Fruit fly (Drosophila melanogaster) whole organism, prepupa: ENCODE results near the gene bip1.
A peak's percentile ranks its signal among the peaks of the same experiment; 100 is the strongest.

Experiments used
- CG10669 ChIP-seq: fragments of 200-800 bp; sonication (Bioruptor generic); optimal IDR thresholded peaks from 3 replicates; lab custom pipeline; 2018; ENCODE audit warnings: missing biosample characterization, mild to moderate bottlenecking, missing genetic modification characterization, moderate library complexity
- CG11294 ChIP-seq: fragments of 200-800 bp; sonication (Bioruptor generic); IDR thresholded peaks from 2 replicates; pipeline ENCODE4 v1.3.6; 2022; ENCODE audit warnings: missing biosample characterization, missing genetic modification characterization
- CG11902 ChIP-seq: fragments of 200-800 bp; sonication (Bioruptor generic); optimal IDR thresholded peaks from 3 replicates; lab custom pipeline; 2016; ENCODE audit warnings: missing biosample characterization, missing genetic modification characterization
- CG15336 ChIP-seq: fragments of 200-800 bp; sonication (Bioruptor generic); IDR thresholded peaks from 2 replicates; pipeline ENCODE4 v1.3.6; 2022; ENCODE audit warnings: missing biosample characterization, missing genetic modification characterization
- CG1621 ChIP-seq: fragments of 200-800 bp; sonication (Bioruptor generic); optimal IDR thresholded peaks from 3 replicates; lab custom pipeline; 2018; ENCODE audit warnings: missing biosample characterization, mild to moderate bottlenecking, missing genetic modification characterization
- CG16779 ChIP-seq: fragments of 200-800 bp; sonication (Bioruptor generic); optimal IDR thresholded peaks from 3 replicates; lab custom pipeline; 2017; ENCODE audit warnings: missing biosample characterization, mild to moderate bottlenecking, missing genetic modification characterization
- CG3032 ChIP-seq: fragments of 200-800 bp; optimal IDR thresholded peaks from 2 replicates; lab custom pipeline; 2019; ENCODE audit warnings: missing biosample characterization, mild to moderate bottlenecking, missing genetic modification characterization, moderate library complexity
- CG31627 ChIP-seq: fragments of 200-800 bp; sonication (Bioruptor generic); optimal IDR thresholded peaks from 3 replicates; lab custom pipeline; 2016; ENCODE audit warnings: missing biosample characterization, missing genetic modification characterization
- CG34406 ChIP-seq: fragments of 200-800 bp; sonication (Bioruptor generic); optimal IDR thresholded peaks from 3 replicates; lab custom pipeline; 2016; ENCODE audit warnings: missing biosample characterization, missing genetic modification characterization
- CG3919 ChIP-seq: fragments of 200-800 bp; sonication (Bioruptor generic); optimal IDR thresholded peaks from 3 replicates; lab custom pipeline; 2016; ENCODE audit warnings: missing biosample characterization, missing genetic modification characterization
- CG4318 ChIP-seq: fragments of 200-800 bp; sonication (Bioruptor generic); optimal IDR thresholded peaks from 3 replicates; lab custom pipeline; 2017; ENCODE audit warnings: missing biosample characterization, mild to moderate bottlenecking, missing genetic modification characterization
- CG6163 ChIP-seq: fragments of 200-800 bp; sonication (Bioruptor generic); IDR thresholded peaks from 3 replicates; pipeline ENCODE4 v1.3.6; 2022; ENCODE audit warnings: missing biosample characterization, missing genetic modification characterization
- CG6276 ChIP-seq: fragments of 200-800 bp; sonication (Bioruptor generic); optimal IDR thresholded peaks from 2 replicates; lab custom pipeline; 2017; ENCODE audit warnings: missing biosample characterization, mild to moderate bottlenecking, missing genetic modification characterization
- CG6792 ChIP-seq: fragments of 200-800 bp; sonication (Bioruptor generic); optimal IDR thresholded peaks from 3 replicates; lab custom pipeline; 2016; ENCODE audit warnings: missing biosample characterization, missing genetic modification characterization
- CG6854 ChIP-seq: fragments of 200-800 bp; sonication (Bioruptor generic); optimal IDR thresholded peaks from 2 replicates; lab custom pipeline; 2017; ENCODE audit warnings: missing biosample characterization, mild to moderate bottlenecking, missing genetic modification characterization
- CG8119 ChIP-seq: fragments of 200-800 bp; sonication (Bioruptor generic); IDR thresholded peaks from 3 replicates; pipeline ENCODE4 v1.3.6; 2022; ENCODE audit warnings: missing biosample characterization, missing genetic modification characterization
- CG8319 ChIP-seq: fragments of 200-800 bp; sonication (Bioruptor generic); optimal IDR thresholded peaks from 3 replicates; lab custom pipeline; 2016; ENCODE audit warnings: missing biosample characterization, missing genetic modification characterization
- CG8632 ChIP-seq: fragments of 200-800 bp; sonication (Bioruptor generic); optimal IDR thresholded peaks from 3 replicates; lab custom pipeline; 2016; ENCODE audit warnings: missing biosample characterization, missing genetic modification characterization
- Eip78C ChIP-seq: fragments of 200-800 bp; sonication (Bioruptor generic); peaks from one replicate; lab custom pipeline; 2016; ENCODE audit warnings: missing biosample characterization, missing genetic modification characterization
- Ets96B ChIP-seq: fragments of 200-800 bp; optimal IDR thresholded peaks from 2 replicates; lab custom pipeline; 2019; ENCODE audit warnings: missing biosample characterization, mild to moderate bottlenecking, missing genetic modification characterization, moderate library complexity
- Gug ChIP-seq: fragments of 200-800 bp; sonication (Bioruptor generic); IDR thresholded peaks from 2 replicates; pipeline ENCODE4 v1.3.6; 2022; ENCODE audit warnings: missing biosample characterization, missing genetic modification characterization
- Hr38 ChIP-seq: sonication (Bioruptor generic); optimal IDR thresholded peaks from 2 replicates; lab custom pipeline; 2016; ENCODE audit warnings: missing biosample characterization, missing genetic modification characterization
- Hr39 ChIP-seq: fragments of 200-800 bp; sonication (Bioruptor generic); optimal IDR thresholded peaks from 2 replicates; lab custom pipeline; 2016; ENCODE audit warnings: missing biosample characterization, missing genetic modification characterization
- Hr4 ChIP-seq: fragments of 200-800 bp; sonication (Bioruptor generic); optimal IDR thresholded peaks from 3 replicates; lab custom pipeline; 2016; ENCODE audit warnings: missing biosample characterization, missing genetic modification characterization
- Lpt ChIP-seq: fragments of 200-800 bp; sonication (Bioruptor generic); optimal IDR thresholded peaks from 3 replicates; lab custom pipeline; 2016; ENCODE audit warnings: missing biosample characterization, missing genetic modification characterization
- Met ChIP-seq: fragments of 200-800 bp; sonication (Bioruptor generic); optimal IDR thresholded peaks from 3 replicates; lab custom pipeline; 2016; ENCODE audit warnings: missing biosample characterization, missing genetic modification characterization
- OdsH ChIP-seq: fragments of 200-800 bp; sonication (Bioruptor generic); optimal IDR thresholded peaks from 3 replicates; lab custom pipeline; 2016; ENCODE audit warnings: missing biosample characterization, missing genetic modification characterization
- Smox ChIP-seq: fragments of 200-800 bp; sonication (Bioruptor generic); optimal IDR thresholded peaks from 3 replicates; lab custom pipeline; 2016; ENCODE audit warnings: missing biosample characterization, missing genetic modification characterization
- Sox102F ChIP-seq: fragments of 200-800 bp; sonication (Bioruptor generic); optimal IDR thresholded peaks from 2 replicates; lab custom pipeline; 2016; ENCODE audit warnings: missing biosample characterization, mild to moderate bottlenecking, missing genetic modification characterization
- Sox14 ChIP-seq: fragments of 200-800 bp; sonication (Bioruptor generic); optimal IDR thresholded peaks from 3 replicates; lab custom pipeline; 2016; ENCODE audit warnings: missing biosample characterization, missing genetic modification characterization
- achi ChIP-seq: fragments of 200-800 bp; sonication (Bioruptor generic); optimal IDR thresholded peaks from 3 replicates; lab custom pipeline; 2016; ENCODE audit warnings: missing biosample characterization, missing genetic modification characterization
- acj6 ChIP-seq: fragments of 200-800 bp; sonication (Bioruptor generic); optimal IDR thresholded peaks from 3 replicates; lab custom pipeline; 2016; ENCODE audit warnings: missing biosample characterization, missing genetic modification characterization
- cyc ChIP-seq: fragments of 200-800 bp; sonication (Bioruptor generic); optimal IDR thresholded peaks from 3 replicates; lab custom pipeline; 2016; ENCODE audit warnings: missing biosample characterization, missing genetic modification characterization
- dac ChIP-seq: fragments of 200-800 bp; sonication (Bioruptor generic); optimal IDR thresholded peaks from 2 replicates; lab custom pipeline; 2017; ENCODE audit warnings: missing biosample characterization, mild to moderate bottlenecking, missing genetic modification characterization
- eg ChIP-seq: fragments of 200-800 bp; sonication (Bioruptor generic); IDR thresholded peaks from 3 replicates; pipeline ENCODE4 v1.3.6; 2022; ENCODE audit warnings: missing biosample characterization, missing genetic modification characterization
- esn ChIP-seq: fragments of 200-800 bp; sonication (Bioruptor generic); optimal IDR thresholded peaks from 2 replicates; lab custom pipeline; 2016; ENCODE audit warnings: missing biosample characterization, mild to moderate bottlenecking, missing genetic modification characterization, moderate library complexity
- fd85E ChIP-seq: fragments of 200-800 bp; sonication (Bioruptor generic); optimal IDR thresholded peaks from 3 replicates; lab custom pipeline; 2016; ENCODE audit warnings: missing biosample characterization, missing genetic modification characterization
- fkh ChIP-seq: fragments of 200-800 bp; sonication (Bioruptor generic); optimal IDR thresholded peaks from 3 replicates; lab custom pipeline; 2017; ENCODE audit warnings: missing biosample characterization, mild to moderate bottlenecking, missing genetic modification characterization, moderate library complexity
- lz ChIP-seq: fragments of 200-800 bp; sonication (Bioruptor generic); optimal IDR thresholded peaks from 3 replicates; lab custom pipeline; 2016; ENCODE audit warnings: missing biosample characterization, missing genetic modification characterization
- net ChIP-seq: fragments of 200-800 bp; sonication (Bioruptor generic); optimal IDR thresholded peaks from 3 replicates; lab custom pipeline; 2016; ENCODE audit warnings: missing biosample characterization, missing genetic modification characterization
- salr ChIP-seq, 2 experiments: fragments of 200-800 bp; sonication (Bioruptor generic); optimal IDR thresholded peaks; 3 replicates each; lab custom pipeline; 2016 to 2018; ENCODE audit warnings: missing biosample characterization in 2 of 2, missing genetic modification characterization in 2 of 2, mild to moderate bottlenecking in 1 of 2
- ss ChIP-seq, 2 experiments: fragments of 200-800 bp; sonication (Bioruptor generic); optimal IDR thresholded peaks; 2 replicates in 1 of 2; 3 replicates in 1 of 2; lab custom pipeline; 2017 to 2018; ENCODE audit warnings: mild to moderate bottlenecking in 2 of 2, missing biosample characterization in 2 of 2, missing genetic modification characterization in 2 of 2, moderate library complexity in 1 of 2
- svp ChIP-seq: fragments of 200-800 bp; sonication (Bioruptor generic); peaks from one replicate; lab custom pipeline; 2016; ENCODE audit warnings: missing biosample characterization, missing genetic modification characterization
- topi ChIP-seq: fragments of 200-800 bp; sonication (Bioruptor generic); optimal IDR thresholded peaks from 3 replicates; lab custom pipeline; 2016; ENCODE audit warnings: missing biosample characterization, missing genetic modification characterization
- vri ChIP-seq: fragments of 200-800 bp; sonication (Bioruptor generic); optimal IDR thresholded peaks from 3 replicates; lab custom pipeline; 2016; ENCODE audit warnings: missing biosample characterization, mild to moderate bottlenecking, missing genetic modification characterization

bip1 gene

DNA sequence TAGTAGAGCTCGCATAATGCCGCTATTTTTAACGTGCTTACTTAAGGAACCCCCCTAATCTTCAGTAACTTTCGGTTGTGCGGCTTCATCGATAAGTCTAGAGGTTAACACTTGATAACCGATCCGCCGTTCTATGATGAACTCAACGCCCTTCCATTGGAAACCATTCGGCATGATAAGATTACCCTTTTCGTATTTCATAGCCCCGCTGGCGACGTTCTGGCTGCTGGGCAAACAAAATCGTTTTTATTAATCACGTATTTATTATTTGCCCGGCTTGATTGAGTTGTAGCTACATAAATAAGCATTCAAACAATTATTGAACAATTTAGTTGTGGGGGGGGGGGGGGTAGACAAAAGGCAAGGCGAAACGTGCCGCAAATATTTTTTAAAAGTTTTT, 35.0 kb upstream of the bip1 start:
- TF ChIP-seq svp (GFP tag; lab: Kevin White, UChicago) (peak; percentile 91), Hr39 (GFP tag; lab: Kevin White, UChicago) (no peak), fkh (GFP tag; lab: Kevin White, UChicago) (peak; percentile 84), vri (GFP tag; lab: Kevin White, UChicago) (peak; percentile 70)
- TF ChIP-seq, all 60 proteins: peak for 3

DNA sequence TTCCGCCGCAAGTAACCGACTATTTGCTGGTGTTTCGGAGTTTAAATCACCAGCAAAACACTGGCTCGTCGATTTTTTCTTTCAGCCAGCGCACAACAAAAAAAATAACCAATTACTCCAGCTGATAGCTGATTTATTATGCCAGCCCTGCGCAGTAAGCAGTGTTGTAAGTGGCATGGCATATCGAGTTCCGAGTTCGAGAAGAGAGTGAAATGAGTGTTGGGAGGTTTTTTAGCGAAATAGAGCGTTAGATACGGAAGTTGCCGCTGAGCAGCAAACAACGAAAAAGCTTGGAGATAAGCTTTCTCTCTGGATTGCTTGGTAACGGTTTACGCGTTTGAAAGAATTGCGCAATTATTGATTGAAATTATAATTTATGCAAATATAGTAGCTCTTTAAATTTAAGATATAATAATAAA, 33.1 kb upstream of the bip1 start, which contains the start of gene CG7565:
TSS of gene CG7565 (minus strand) at position 137 of the 419 bp plus-strand sequence.
- TF ChIP-seq OdsH (GFP tag; lab: Kevin White, UChicago) (peak; percentile 12), fd85E (GFP tag; lab: Kevin White, UChicago) (no peak), achi (GFP tag; lab: Kevin White, UChicago) (no peak), Met (GFP tag; lab: Kevin White, UChicago) (peak; percentile 26), ss (GFP tag; optimal IDR thresholded peaks at IDR 0.05; lab: Kevin White, UChicago) (peak in 1 of 2 experiments; percentile 1), CG4318 (GFP tag; lab: Kevin White, UChicago) (no peak), Eip78C (GFP tag; lab: Kevin White, UChicago) (peak; percentile 56), CG8119 (peak; percentile 33; the same call in 1 of the 3 replicates), net (GFP tag; lab: Kevin White, UChicago) (peak; percentile 50), fkh (GFP tag; lab: Kevin White, UChicago) (peak; percentile 13), CG1621 (tag; lab: Kevin White, UChicago) (no peak), Hr39 (GFP tag; lab: Kevin White, UChicago) (no peak), eg (0 out of 3 replicates have a peak, but pooled peaks have one; percentile 37), salr (GFP tag; optimal IDR thresholded peaks at IDR 0.05; lab: Kevin White, UChicago) (no peak), topi (GFP tag; lab: Kevin White, UChicago) (peak; percentile 2), Smox (GFP tag; lab: Kevin White, UChicago) (no peak), Hr38 (GFP tag; lab: Kevin White, UChicago) (no peak), CG6792 (GFP tag; lab: Kevin White, UChicago) (peak; percentile 19), esn (GFP tag; lab: Kevin White, UChicago) (peak; percentile 46), Sox14 (peak; percentile 46), Ets96B (tag; lab: Kevin White, UChicago) (no peak), vri (GFP tag; lab: Kevin White, UChicago) (peak; percentile 84), CG11902 (GFP tag; lab: Kevin White, UChicago) (no peak), Hr4 (GFP tag; lab: Kevin White, UChicago) (no peak), dac (GFP tag; lab: Kevin White, UChicago) (no peak), svp (GFP tag; lab: Kevin White, UChicago) (no peak), acj6 (GFP tag; lab: Kevin White, UChicago) (no peak), lz (peak; percentile 16), cyc (no peak), Gug (no peak), CG6854 (GFP tag; lab: Kevin White, UChicago) (no peak), CG10669 (GFP tag; lab: Kevin White, UChicago) (peak; percentile 8), CG8632 (no peak), CG15336 (GFP tag; lab: Robert Waterston, UW) (0 out of 2 replicates have a peak, but pooled peaks have one; percentile 27), CG16779 (tag; lab: Kevin White, UChicago) (no peak), CG31627 (GFP tag; lab: Kevin White, UChicago) (peak; percentile 9), CG6163 (no peak), CG34406 (no peak), CG3032 (tag; lab: Kevin White, UChicago) (no peak), Lpt (GFP tag; lab: Kevin White, UChicago) (no peak), CG6276 (GFP tag; lab: Kevin White, UChicago) (no peak), CG11294 (GFP tag; lab: Robert Waterston, UW) (no peak), Sox102F (GFP tag; lab: Kevin White, UChicago) (peak; percentile 36), CG3919 (GFP tag; lab: Kevin White, UChicago) (peak; percentile 44), CG8319 (GFP tag; lab: Kevin White, UChicago) (peak; percentile 7)
